Fruit fly (Drosophila melanogaster) whole organism, adult: Measurements from ENCODE around the gene Cht7.

ENCODE experiments used
- CG11617 ChIP-seq: fragments of 200-800 bp; sonication (Bioruptor generic); optimal IDR thresholded peaks from 2 replicates; lab custom pipeline; 2017; ENCODE audit warnings: mild to moderate bottlenecking, missing biosample characterization, missing genetic modification reagents, missing genetic modification characterization
- CG12768 ChIP-seq: fragments of 200-800 bp; sonication (Bioruptor generic); optimal IDR thresholded peaks from 2 replicates; lab custom pipeline; 2017; ENCODE audit warnings: missing biosample characterization, missing genetic modification characterization, mild to moderate bottlenecking, moderate library complexity, missing genetic modification reagents
- CG14711 ChIP-seq: fragments of 200-800 bp; sonication (Bioruptor generic); optimal IDR thresholded peaks from 2 replicates; lab custom pipeline; 2018; ENCODE audit warnings: missing biosample characterization, mild to moderate bottlenecking, missing genetic modification characterization, moderate library complexity
- CG1620 ChIP-seq: fragments of 200-800 bp; sonication (Bioruptor generic); optimal IDR thresholded peaks from 2 replicates; lab custom pipeline; 2016; ENCODE audit warnings: missing biosample characterization, missing genetic modification characterization
- CG33017 ChIP-seq: fragments of 200-800 bp; sonication (Bioruptor generic); optimal IDR thresholded peaks from 2 replicates; lab custom pipeline; 2018; ENCODE audit warnings: missing biosample characterization, mild to moderate bottlenecking, missing genetic modification characterization, moderate library complexity
- CG5204 ChIP-seq: fragments of 200-800 bp; sonication (Bioruptor generic); optimal IDR thresholded peaks from 2 replicates; lab custom pipeline; 2016; ENCODE audit warnings: missing biosample characterization, missing genetic modification characterization
- CG7045 ChIP-seq: fragments of 200-800 bp; sonication (Bioruptor generic); optimal IDR thresholded peaks from 2 replicates; lab custom pipeline; 2017; ENCODE audit warnings: missing biosample characterization, mild to moderate bottlenecking, missing genetic modification characterization
- CG7101 ChIP-seq: fragments of 200-800 bp; sonication (Bioruptor generic); optimal IDR thresholded peaks from 2 replicates; lab custom pipeline; 2018; ENCODE audit warnings: missing biosample characterization, mild to moderate bottlenecking, missing genetic modification characterization, moderate library complexity
- Clk ChIP-seq: fragments of 200-800 bp; sonication (Bioruptor generic); optimal IDR thresholded peaks from 2 replicates; lab custom pipeline; 2017; ENCODE audit warnings: missing biosample characterization, missing genetic modification characterization
- Crg-1 ChIP-seq: fragments of 200-800 bp; sonication (Bioruptor generic); optimal IDR thresholded peaks from 2 replicates; lab custom pipeline; 2016; ENCODE audit warnings: missing biosample characterization, missing genetic modification characterization
- Hr96 ChIP-seq: fragments of 200-800 bp; sonication (Bioruptor generic); optimal IDR thresholded peaks from 2 replicates; lab custom pipeline; 2016; ENCODE audit warnings: missing biosample characterization, missing genetic modification characterization
- Mnt ChIP-seq: fragments of 200-800 bp; sonication (Bioruptor generic); optimal IDR thresholded peaks from 2 replicates; lab custom pipeline; 2016; ENCODE audit warnings: missing biosample characterization, mild to moderate bottlenecking, missing genetic modification characterization
- bab1 ChIP-seq: fragments of 200-800 bp; sonication (Bioruptor generic); optimal IDR thresholded peaks from 3 replicates; lab custom pipeline; 2019; ENCODE audit warnings: missing biosample characterization, mild to moderate bottlenecking, missing genetic modification characterization, moderate library complexity
- cic ChIP-seq: fragments of 200-800 bp; sonication (Bioruptor generic); optimal IDR thresholded peaks from 2 replicates; lab custom pipeline; 2017; ENCODE audit warnings: missing biosample characterization, mild to moderate bottlenecking, missing genetic modification characterization, moderate library complexity
- cnc ChIP-seq, 2 experiments: fragments of >200 bp; optimal IDR thresholded peaks; 2 replicates each; lab custom pipeline; 2017
- kay ChIP-seq: fragments of 200-800 bp; sonication (Bioruptor generic); peaks from one replicate; lab custom pipeline; 2016; ENCODE audit warnings: missing biosample characterization, missing genetic modification characterization, borderline replicate concordance
- ovo ChIP-seq: fragments of 200-800 bp; sonication (Bioruptor generic); optimal IDR thresholded peaks from 2 replicates; lab custom pipeline; 2016; ENCODE audit warnings: missing biosample characterization, missing genetic modification characterization
- pad ChIP-seq: fragments of 200-800 bp; sonication (Bioruptor generic); optimal IDR thresholded peaks from 3 replicates; lab custom pipeline; 2017; ENCODE audit warnings: missing biosample characterization, missing genetic modification characterization, mild to moderate bottlenecking, moderate library complexity, missing genetic modification reagents
- tj ChIP-seq: fragments of 200-800 bp; sonication (Bioruptor generic); optimal IDR thresholded peaks from 3 replicates; lab custom pipeline; 2017; ENCODE audit warnings: missing biosample characterization, mild to moderate bottlenecking, missing genetic modification characterization, moderate library complexity
- toe ChIP-seq: fragments of 200-800 bp; sonication (Bioruptor generic); optimal IDR thresholded peaks from 2 replicates; lab custom pipeline; 2016; ENCODE audit warnings: missing biosample characterization, missing genetic modification characterization

The Cht7 gene

DNA sequence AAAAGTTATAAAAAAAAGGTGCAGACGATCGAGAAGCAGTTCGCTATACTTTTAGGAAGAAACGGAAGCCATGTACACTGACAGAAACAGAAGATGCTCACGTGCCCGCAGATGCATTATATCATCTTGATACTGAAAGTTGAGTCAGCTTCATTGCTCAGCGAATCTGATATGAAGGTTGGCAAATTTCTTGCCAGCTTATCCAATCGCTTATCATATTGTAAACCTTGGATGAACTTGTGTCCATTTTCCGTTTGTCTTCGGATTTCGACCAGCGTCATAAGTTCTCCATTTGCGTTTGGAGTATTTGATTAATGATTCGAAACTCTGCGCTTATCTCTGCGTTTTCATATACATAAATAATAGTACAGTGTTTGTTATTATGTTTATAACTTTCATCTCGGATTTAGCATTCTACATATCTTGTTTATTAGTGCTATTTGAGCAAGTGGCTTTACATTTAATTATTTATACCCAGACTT lies 18.9 kb upstream of the Cht7 start:
- TF ChIP-seq CG1620 (no peak), toe (no peak), Clk (no peak), CG33017 (no peak), Hr96 (GFP tag; lab: Kevin White, UChicago) (no peak), Mnt (GFP tag; lab: Kevin White, UChicago) (no peak), kay (GFP tag; lab: Kevin White, UChicago) (peak; percentile 60), tj (GFP tag; lab: Kevin White, UChicago) (peak; percentile 55), cic (GFP tag; lab: Kevin White, UChicago) (no peak)

DNA sequence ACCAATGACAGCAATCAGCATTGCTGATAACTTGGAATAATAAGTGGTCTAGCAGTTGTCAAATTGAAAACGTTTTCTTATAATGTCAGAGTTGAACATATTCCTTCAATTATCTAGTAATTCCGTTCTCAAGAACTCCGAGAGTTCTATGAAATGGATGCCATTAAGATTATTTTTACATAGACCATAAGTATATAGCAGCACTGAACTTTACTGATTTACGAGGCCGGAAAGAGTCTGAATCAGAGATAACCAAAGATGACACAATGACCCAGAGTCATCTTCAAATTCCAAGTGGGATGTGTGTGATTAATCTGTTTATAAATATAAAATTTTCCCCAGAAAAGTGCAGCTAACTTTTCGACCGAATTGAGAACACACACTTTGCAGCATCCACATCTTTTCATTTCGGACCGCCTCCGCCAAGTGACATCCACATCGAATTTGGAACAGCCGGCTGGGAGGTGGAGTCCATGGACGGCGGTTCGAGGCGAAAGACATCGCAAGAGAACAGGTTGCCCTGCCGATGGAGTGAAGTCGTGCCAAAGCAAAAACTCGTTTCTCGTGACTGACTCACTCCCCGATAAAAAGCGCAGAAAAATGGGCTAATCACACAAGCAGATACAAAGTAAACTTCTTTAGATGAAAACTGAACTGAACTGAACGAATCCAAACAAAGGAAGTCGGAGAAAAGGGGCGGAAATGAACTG lies 18.3 kb upstream of the Cht7 start:
- TF ChIP-seq pad (GFP tag; lab: Kevin White, UChicago) (no peak), Hr96 (GFP tag; lab: Kevin White, UChicago) (no peak), Crg-1 (GFP tag; lab: Kevin White, UChicago) (no peak), Mnt (GFP tag; lab: Kevin White, UChicago) (no peak), CG7045 (GFP tag; lab: Kevin White, UChicago) (no peak), CG1620 (no peak), kay (GFP tag; lab: Kevin White, UChicago) (no peak), CG5204 (GFP tag; lab: Kevin White, UChicago) (no peak), cnc (optimal IDR thresholded peaks at IDR 0.05; lab: Kevin White, UChicago) (no peak), CG11617 (GFP tag; lab: Kevin White, UChicago) (no peak), ovo (no peak), CG33017 (no peak), bab1 (GFP tag; lab: Kevin White, UChicago) (no peak), CG12768 (GFP tag; lab: Kevin White, UChicago) (no peak), Clk (no peak), cic (GFP tag; lab: Kevin White, UChicago) (no peak), toe (no peak), CG7101 (tag; lab: Kevin White, UChicago) (no peak)

DNA sequence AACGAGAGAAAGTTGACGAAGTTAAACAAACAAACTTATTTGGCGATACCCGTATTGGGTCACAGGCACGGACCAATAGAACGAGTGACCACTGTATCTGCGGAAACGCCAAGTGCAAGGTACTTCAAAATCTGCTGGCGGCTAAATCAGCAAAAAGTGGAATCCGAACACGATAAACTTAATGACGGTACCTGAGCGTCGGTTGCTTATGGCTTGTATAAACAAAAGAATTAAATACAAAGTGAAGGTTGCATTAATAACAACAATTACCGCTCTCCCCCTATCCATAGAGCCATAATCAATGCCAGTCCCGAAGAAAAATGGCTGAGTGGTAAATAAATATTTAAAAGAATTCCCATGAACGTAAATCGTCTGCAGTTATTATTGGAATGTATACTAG lies 17.8 kb upstream of the Cht7 start:
- TF ChIP-seq cic (GFP tag; lab: Kevin White, UChicago) (peak; percentile 4), cnc (optimal IDR thresholded peaks at IDR 0.05; lab: Kevin White, UChicago) (no peak), CG33017 (no peak), pad (GFP tag; lab: Kevin White, UChicago) (no peak), CG11617 (GFP tag; lab: Kevin White, UChicago) (no peak), CG7101 (tag; lab: Kevin White, UChicago) (no peak), CG1620 (no peak), tj (GFP tag; lab: Kevin White, UChicago) (peak; percentile 96), Mnt (GFP tag; lab: Kevin White, UChicago) (no peak), bab1 (GFP tag; lab: Kevin White, UChicago) (no peak), toe (no peak), CG14711 (tag; lab: Kevin White, UChicago) (no peak), CG12768 (GFP tag; lab: Kevin White, UChicago) (no peak)

DNA sequence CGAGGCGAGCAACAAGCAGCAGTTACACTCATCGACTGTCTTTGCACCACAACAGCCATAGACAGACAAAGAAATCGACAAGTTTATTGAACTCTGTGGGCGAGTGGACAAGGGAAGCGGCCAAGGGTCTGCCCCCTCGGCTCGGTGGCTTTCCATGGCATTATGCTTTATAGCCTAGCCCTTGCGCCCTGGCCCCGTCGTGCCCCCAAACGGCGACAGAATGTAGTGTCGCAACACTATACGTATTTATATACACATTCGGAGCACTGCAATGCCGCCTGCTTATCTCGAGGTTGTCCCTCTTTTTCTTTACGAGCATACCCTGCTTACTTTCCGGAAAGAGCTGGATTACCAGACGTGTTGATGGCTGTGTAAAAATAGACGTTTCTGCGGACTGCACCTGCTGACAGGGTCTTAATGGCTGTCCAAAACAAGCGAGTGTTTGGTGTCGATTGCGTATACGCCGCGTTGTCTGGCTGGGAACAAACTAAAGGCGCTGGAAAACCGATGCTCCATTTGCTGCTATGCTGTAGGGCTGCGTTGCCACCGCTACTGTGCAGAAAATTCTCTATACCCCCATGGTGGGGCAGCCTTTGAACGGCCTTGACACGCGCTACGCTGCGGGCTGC lies 16.0 kb upstream of the Cht7 start:
- TF ChIP-seq Crg-1 (GFP tag; lab: Kevin White, UChicago) = no peak
- TF ChIP-seq tj (GFP tag; lab: Kevin White, UChicago) = no peak
- no peak for TF ChIP-seq CG1620
- TF ChIP-seq CG14711 (tag; lab: Kevin White, UChicago) = no peak
- no peak for TF ChIP-seq toe
- TF ChIP-seq CG5204 (GFP tag; lab: Kevin White, UChicago) = no peak
- TF ChIP-seq kay (GFP tag; lab: Kevin White, UChicago) = no peak
- TF ChIP-seq CG12768 (GFP tag; lab: Kevin White, UChicago) = no peak
- no peak for TF ChIP-seq CG7101 (tag; lab: Kevin White, UChicago)
- no peak for TF ChIP-seq cnc (optimal IDR thresholded peaks at IDR 0.05; lab: Kevin White, UChicago)
- no peak for TF ChIP-seq CG33017
- no peak for TF ChIP-seq Clk
- TF ChIP-seq Hr96 (GFP tag; lab: Kevin White, UChicago) = no peak
- TF ChIP-seq pad (GFP tag; lab: Kevin White, UChicago) = no peak
- no peak for TF ChIP-seq bab1 (GFP tag; lab: Kevin White, UChicago)
- TF ChIP-seq CG11617 (GFP tag; lab: Kevin White, UChicago) = no peak
- no peak for TF ChIP-seq CG7045 (GFP tag; lab: Kevin White, UChicago)
- TF ChIP-seq cic (GFP tag; lab: Kevin White, UChicago) = no peak
- no peak for TF ChIP-seq ovo
- no peak for TF ChIP-seq Mnt (GFP tag; lab: Kevin White, UChicago)

DNA sequence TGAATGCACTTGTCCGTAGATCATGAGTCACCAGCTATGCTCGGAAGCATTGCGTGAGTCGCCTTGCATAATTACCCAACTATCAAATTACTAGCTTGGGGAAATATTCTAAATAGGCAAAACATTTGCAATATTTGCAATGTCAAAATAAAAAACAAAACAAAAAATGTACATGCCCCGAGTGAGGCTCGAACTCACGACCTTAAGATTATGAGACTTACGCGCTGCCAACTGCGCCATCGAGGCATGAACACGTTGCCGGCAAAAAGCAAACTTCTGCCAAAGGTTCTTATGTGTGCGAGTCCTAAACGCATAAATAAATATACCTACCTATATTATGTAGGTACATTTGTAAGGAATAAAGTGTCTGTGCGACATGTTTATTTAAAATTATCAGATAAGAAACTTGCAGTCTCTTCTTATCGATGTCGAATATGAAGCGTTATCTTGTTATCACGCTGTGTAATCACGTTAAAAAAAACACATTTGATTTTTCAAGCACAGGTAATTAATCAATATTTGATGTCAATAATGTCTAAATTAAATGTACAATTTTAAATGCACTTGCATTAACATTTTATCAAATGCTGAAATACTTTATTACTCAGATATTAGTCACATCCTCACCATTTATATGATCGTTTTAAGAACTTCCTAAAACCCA lies 15.1 kb upstream of the Cht7 start:
- TF ChIP-seq CG14711 (tag; lab: Kevin White, UChicago) (no peak), toe (no peak), pad (GFP tag; lab: Kevin White, UChicago) (no peak), CG33017 (no peak), bab1 (GFP tag; lab: Kevin White, UChicago) (no peak), kay (GFP tag; lab: Kevin White, UChicago) (peak; percentile 91)
